Fruit fly (Drosophila melanogaster): Measurements from ENCODE around the gene mnd.

- TF ChIP-seq lola (GFP tag; optimal IDR thresholded peaks at IDR 0.05) = no peak
- no peak for TF ChIP-seq ey (GFP tag; optimal IDR thresholded peaks at IDR 0.05)
- TF ChIP-seq fru (GFP tag; optimal IDR thresholded peaks at IDR 0.05) = no peak
- no peak for TF ChIP-seq usp (GFP tag; optimal IDR thresholded peaks at IDR 0.05)
- no peak for TF ChIP-seq Myc (optimal IDR thresholded peaks at IDR 0.05)
These were observed 14.7 kb upstream of the mnd start for dm6 chr3L:14970213-14970612.
